Worm (Caenorhabditis elegans) whole organism, L1 larva: ENCODE results near the gene vps-36.

Experiments used
- C04F5.9 ChIP-seq: sonication (generic microtip); optimal IDR thresholded peaks from 2 replicates; lab custom pipeline; 2016; ENCODE audit warnings: missing genetic modification characterization, missing compliant biosample characterization
- F16B12.6 ChIP-seq: fragments of 150-350 bp; optimal IDR thresholded peaks from 2 replicates; lab custom pipeline; 2014; ENCODE audit warnings: missing biosample characterization, missing genetic modification characterization
- ama-1 ChIP-seq: fragments of 150-350 bp; optimal IDR thresholded peaks from 2 replicates; lab custom pipeline; 2014
- blmp-1 ChIP-seq: fragments of 150-350 bp; optimal IDR thresholded peaks from 2 replicates; lab custom pipeline; 2014; ENCODE audit warnings: missing biosample characterization, missing genetic modification characterization
- ceh-63 ChIP-seq: fragments of 200-800 bp; sonication (Bioruptor generic); optimal IDR thresholded peaks from 2 replicates; lab custom pipeline; 2018; ENCODE audit warnings: mild to moderate bottlenecking, missing genetic modification characterization, missing compliant biosample characterization
- ceh-8 ChIP-seq: fragments of 200-800 bp; sonication (Bioruptor generic); optimal IDR thresholded peaks from 2 replicates; lab custom pipeline; 2018; ENCODE audit warnings: mild to moderate bottlenecking, missing genetic modification characterization, moderate library complexity, missing compliant biosample characterization
- ceh-82 ChIP-seq, 3 experiments: fragments of 150-350 bp in 1 of 3; sonication (generic microtip) in 2 of 3; optimal IDR thresholded peaks; 2 replicates each; lab custom pipeline; 2014 to 2017; ENCODE audit warnings: missing biosample characterization in 3 of 3, missing genetic modification characterization in 3 of 3
- dpl-1 ChIP-seq, 3 experiments: fragments of 150-350 bp in 2 of 3; sonication (generic microtip) in 1 of 3; optimal IDR thresholded peaks; 2 replicates each; lab custom pipeline; 2014 to 2017; ENCODE audit warnings: missing biosample characterization in 3 of 3, missing genetic modification characterization in 3 of 3, missing genetic modification reagents in 3 of 3
- dsc-1 ChIP-seq: sonication (generic microtip); optimal IDR thresholded peaks from 2 replicates; lab custom pipeline; 2016; ENCODE audit warnings: mild to moderate bottlenecking, missing genetic modification characterization, missing compliant biosample characterization
- efl-1 ChIP-seq, 4 experiments: fragments of 150-350 bp; optimal IDR thresholded peaks in 3 of 4; peaks in 1 of 4; 1 replicate in 1 of 4; 2 replicates in 3 of 4; lab custom pipeline; 2014; ENCODE audit warnings: missing biosample characterization in 2 of 4, missing genetic modification characterization in 2 of 4, missing genetic modification reagents in 2 of 4
- efl-3 ChIP-seq: fragments of 200-800 bp; sonication (Bioruptor generic); optimal IDR thresholded peaks from 2 replicates; lab custom pipeline; 2018; ENCODE audit warnings: mild to moderate bottlenecking, missing genetic modification characterization, missing compliant biosample characterization
- egl-13 ChIP-seq: sonication (generic microtip); optimal IDR thresholded peaks from 2 replicates; lab custom pipeline; 2016; ENCODE audit warnings: missing genotype, missing genetic modification reagents, missing genetic modification characterization, missing compliant biosample characterization
- elt-2 ChIP-seq: sonication (generic microtip); optimal IDR thresholded peaks from 2 replicates; lab custom pipeline; 2016; ENCODE audit warnings: missing genetic modification characterization, mild to moderate bottlenecking, inconsistent platforms, missing compliant biosample characterization, missing genetic modification reagents
- elt-3 ChIP-seq, 6 experiments: fragments of 150-350 bp in 1 of 6; sonication (generic microtip); optimal IDR thresholded peaks; 2 replicates each; lab custom pipeline; 2017 to 2018; ENCODE audit warnings: missing biosample characterization in 6 of 6, missing genetic modification characterization in 6 of 6, inconsistent platforms in 1 of 6
- fkh-8 ChIP-seq: sonication (generic microtip); optimal IDR thresholded peaks from 2 replicates; lab custom pipeline; 2016; ENCODE audit warnings: mild to moderate bottlenecking, missing genetic modification characterization, missing compliant biosample characterization
- fos-1 ChIP-seq: fragments of 150-350 bp; optimal IDR thresholded peaks from 2 replicates; lab custom pipeline; 2014; ENCODE audit warnings: missing biosample characterization, missing genetic modification characterization
- grh-1 ChIP-seq: fragments of 200-800 bp; sonication (Bioruptor generic); IDR thresholded peaks from 2 replicates; pipeline ENCODE4 v1.3.6; 2022; ENCODE audit warnings: missing genetic modification reagents, missing genetic modification characterization, missing compliant biosample characterization
- hlh-17 ChIP-seq: fragments of 200-800 bp; sonication (Bioruptor generic); optimal IDR thresholded peaks from 2 replicates; lab custom pipeline; 2018; ENCODE audit warnings: missing genetic modification characterization, mild to moderate bottlenecking, missing compliant biosample characterization, moderate library complexity, borderline replicate concordance
- hpl-2 ChIP-seq: fragments of 150-350 bp; optimal IDR thresholded peaks from 2 replicates; lab custom pipeline; 2014; ENCODE audit warnings: missing biosample characterization, missing genetic modification reagents, missing genetic modification characterization
- irx-1 ChIP-seq: sonication (generic microtip); optimal IDR thresholded peaks from 2 replicates; lab custom pipeline; 2016; ENCODE audit warnings: missing genetic modification characterization, missing compliant biosample characterization
- isw-1 ChIP-seq: fragments of 200-800 bp; sonication (Bioruptor generic); IDR thresholded peaks from 2 replicates; pipeline ENCODE4 v1.3.6; 2022; ENCODE audit warnings: missing genetic modification characterization, missing compliant biosample characterization
- lin-35 ChIP-seq, 2 experiments: fragments of 150-350 bp; optimal IDR thresholded peaks; 2 replicates each; lab custom pipeline; 2014; ENCODE audit warnings: missing biosample characterization in 2 of 2, missing genetic modification characterization in 2 of 2, missing genetic modification reagents in 2 of 2
- lin-39 ChIP-seq: fragments of 150-350 bp; optimal IDR thresholded peaks from 2 replicates; lab custom pipeline; 2014; ENCODE audit warnings: missing biosample characterization, missing genetic modification reagents, missing genetic modification characterization
- lsy-2 ChIP-seq, 2 experiments: fragments of 150-350 bp; optimal IDR thresholded peaks; 2 replicates each; lab custom pipeline; 2014; ENCODE audit warnings: missing biosample characterization in 2 of 2, missing genetic modification characterization in 2 of 2
- mab-9 ChIP-seq: fragments of 200-800 bp; sonication (Bioruptor generic); IDR thresholded peaks from 2 replicates; pipeline ENCODE4 v1.3.6; 2022; ENCODE audit warnings: missing genetic modification reagents, missing genetic modification characterization, missing compliant biosample characterization
- mdl-1 ChIP-seq, 2 experiments: fragments of 150-350 bp; optimal IDR thresholded peaks; 2 replicates each; lab custom pipeline; 2014 to 2017; ENCODE audit warnings: missing biosample characterization in 2 of 2, missing genetic modification characterization in 2 of 2, inconsistent platforms in 1 of 2
- nhr-11 ChIP-seq: fragments of 150-350 bp; optimal IDR thresholded peaks from 2 replicates; lab custom pipeline; 2014; ENCODE audit warnings: missing biosample characterization, missing genetic modification characterization
- nhr-12 ChIP-seq: sonication (generic microtip); optimal IDR thresholded peaks from 2 replicates; lab custom pipeline; 2017; ENCODE audit warnings: missing biosample characterization, missing genetic modification characterization
- nhr-20 ChIP-seq: sonication (generic microtip); optimal IDR thresholded peaks from 2 replicates; lab custom pipeline; 2016; ENCODE audit warnings: mild to moderate bottlenecking, missing genetic modification characterization, missing compliant biosample characterization
- nhr-47 ChIP-seq: sonication (generic microtip); optimal IDR thresholded peaks from 2 replicates; lab custom pipeline; 2016; ENCODE audit warnings: mild to moderate bottlenecking, missing genetic modification characterization, moderate library complexity, missing compliant biosample characterization
- nhr-77 ChIP-seq: fragments of 150-350 bp; optimal IDR thresholded peaks from 2 replicates; lab custom pipeline; 2014; ENCODE audit warnings: missing biosample characterization, missing genetic modification characterization
- nhr-84 ChIP-seq: sonication (generic microtip); optimal IDR thresholded peaks from 2 replicates; lab custom pipeline; 2017; ENCODE audit warnings: missing biosample characterization, missing genetic modification characterization
- nhr-85 ChIP-seq: sonication (generic microtip); peaks from one replicate; lab custom pipeline; 2016; ENCODE audit warnings: missing genetic modification characterization, inconsistent platforms, missing compliant biosample characterization
- pqm-1 ChIP-seq: sonication (generic microtip); optimal IDR thresholded peaks from 3 replicates; lab custom pipeline; 2017; ENCODE audit warnings: missing biosample characterization, missing genetic modification characterization
- rnt-1 ChIP-seq: sonication (generic microtip); optimal IDR thresholded peaks from 2 replicates; lab custom pipeline; 2016; ENCODE audit warnings: mild to moderate bottlenecking, missing genetic modification characterization, moderate library complexity, missing compliant biosample characterization
- skn-1 ChIP-seq: fragments of 150-350 bp; optimal IDR thresholded peaks from 2 replicates; lab custom pipeline; 2014; ENCODE audit warnings: missing biosample characterization, missing genetic modification characterization
- snu-23 ChIP-seq: sonication (generic microtip); optimal IDR thresholded peaks from 2 replicates; lab custom pipeline; 2016; ENCODE audit warnings: missing genetic modification characterization, missing compliant biosample characterization
- sup-37 ChIP-seq: fragments of 200-800 bp; sonication (Bioruptor generic); optimal IDR thresholded peaks from 2 replicates; lab custom pipeline; 2018; ENCODE audit warnings: mild to moderate bottlenecking, missing genetic modification characterization, missing compliant biosample characterization
- tbx-2 ChIP-seq: sonication (generic microtip); optimal IDR thresholded peaks from 2 replicates; lab custom pipeline; 2016; ENCODE audit warnings: missing genetic modification characterization, missing compliant biosample characterization

vps-36 gene

ce11 chrV:10958322-10958900 is 2.1 kb downstream of the vps-36 start, which contains the start of gene pigt-1 (continued):
- TF ChIP-seq sup-37 = no peak
- TF ChIP-seq nhr-11 (tag; lab: Kevin White, UChicago) = no peak
- no peak for TF ChIP-seq mab-9 (GFP tag; lab: Robert Waterston, UW)
- no peak for TF ChIP-seq skn-1
- peak; percentile 20 for TF ChIP-seq tbx-2
- no peak for TF ChIP-seq ama-1 (lab: Kevin White, UChicago)
- no peak for TF ChIP-seq egl-13 (tag; lab: Kevin White, UChicago)
- no peak for TF ChIP-seq fkh-8 (tag; lab: Kevin White, UChicago)
- peak in 1 of 2 experiments; percentile 22 for TF ChIP-seq lsy-2 (tag; optimal IDR thresholded peaks at IDR 0.05; lab: Kevin White, UChicago)
- no peak for TF ChIP-seq hlh-17 (GFP tag; lab: Kevin White, UChicago)
- TF ChIP-seq dpl-1 (GFP tag; optimal IDR thresholded peaks at IDR 0.05; lab: Kevin White, UChicago) = no peak
- TF ChIP-seq dsc-1 (tag; lab: Kevin White, UChicago) = no peak
- TF ChIP-seq nhr-47 (tag; lab: Kevin White, UChicago) = peak; percentile 35
- no peak for TF ChIP-seq fos-1 (tag; lab: Kevin White, UChicago)

DNA sequence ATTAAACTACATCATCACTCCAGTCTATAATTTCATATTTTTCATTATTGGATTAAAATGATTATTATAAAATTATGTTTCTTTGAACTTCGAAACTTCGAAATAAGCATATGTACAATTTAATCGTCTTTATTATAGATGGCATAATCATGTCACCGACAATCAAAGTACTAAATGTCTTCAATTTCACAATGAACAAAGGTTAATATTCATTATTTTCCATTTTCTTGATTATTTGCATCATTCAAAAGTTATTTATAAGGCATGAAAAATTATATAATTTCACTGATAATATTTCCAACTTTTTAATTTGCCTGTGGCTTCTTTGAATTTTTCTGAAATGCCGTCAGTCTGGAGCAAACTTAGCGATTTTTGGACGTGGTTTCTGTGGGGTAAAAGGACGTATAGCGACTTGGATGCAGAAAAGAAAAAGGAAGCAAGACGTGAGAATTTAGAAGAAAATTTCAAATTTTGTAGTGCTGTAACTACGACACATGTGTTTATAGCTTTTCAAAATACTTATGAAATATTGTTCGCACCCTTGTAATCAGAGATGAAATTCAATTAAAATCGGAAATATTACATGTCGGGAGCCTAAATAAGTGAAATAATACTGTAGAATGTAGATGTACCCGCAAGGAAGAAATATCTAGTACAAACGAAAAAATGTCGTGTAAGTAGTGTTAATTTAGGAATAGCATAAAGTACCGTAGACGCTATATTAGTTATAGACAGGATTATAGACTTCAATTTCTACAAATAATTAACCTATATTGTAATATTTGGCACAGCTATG is 4.6 kb downstream of the vps-36 start, which contains the start of gene F17C11.13:
Gene F17C11.13, plus strand, starts transcription at position 243 of the 796 bp plus-strand sequence.
- TF ChIP-seq rnt-1 (tag; lab: Kevin White, UChicago) = no peak
- TF ChIP-seq elt-2 (tag; lab: Kevin White, UChicago) = peak; percentile 11
- no peak for TF ChIP-seq efl-1 (optimal IDR thresholded peaks at IDR 0.05; lab: Kevin White, UChicago)
- peak in 1 of 2 experiments; percentile 34 for TF ChIP-seq efl-1 (GFP tag; optimal IDR thresholded peaks at IDR 0.05 in 1 of 2; lab: Kevin White, UChicago)
- TF ChIP-seq, all 84 proteins: peak for 2

DNA sequence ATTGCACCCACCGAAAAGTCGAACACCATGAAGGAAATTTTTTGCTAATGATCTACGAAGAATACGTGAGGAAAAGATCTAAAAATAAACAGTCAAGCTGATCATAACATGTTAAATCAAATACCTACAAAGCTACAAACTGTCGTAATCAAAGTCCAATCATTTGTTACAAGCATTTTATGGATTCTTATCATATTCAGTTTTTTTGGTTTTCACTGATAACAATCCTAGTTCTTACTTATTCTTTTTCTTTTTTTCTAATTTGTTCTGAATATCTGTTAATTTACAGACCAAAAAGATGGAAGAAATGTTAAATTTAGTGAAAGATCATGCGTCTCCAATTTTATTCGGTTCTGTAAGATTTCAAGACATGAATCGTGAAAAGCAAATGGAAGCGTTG is 5.6 kb downstream of the vps-36 start, which contains the start of gene F17C11.6:
Gene F17C11.6, plus strand, starts transcription at position 290 of the 400 bp plus-strand sequence.
- TF ChIP-seq nhr-77 (tag; lab: Kevin White, UChicago) (no peak), ceh-63 (GFP tag; lab: Kevin White, UChicago) (no peak), C04F5.9 (no peak), hlh-17 (GFP tag; lab: Kevin White, UChicago) (no peak), nhr-84 (tag; lab: Kevin White, UChicago) (no peak), snu-23 (GFP tag; lab: Kevin White, UChicago) (no peak)

DNA sequence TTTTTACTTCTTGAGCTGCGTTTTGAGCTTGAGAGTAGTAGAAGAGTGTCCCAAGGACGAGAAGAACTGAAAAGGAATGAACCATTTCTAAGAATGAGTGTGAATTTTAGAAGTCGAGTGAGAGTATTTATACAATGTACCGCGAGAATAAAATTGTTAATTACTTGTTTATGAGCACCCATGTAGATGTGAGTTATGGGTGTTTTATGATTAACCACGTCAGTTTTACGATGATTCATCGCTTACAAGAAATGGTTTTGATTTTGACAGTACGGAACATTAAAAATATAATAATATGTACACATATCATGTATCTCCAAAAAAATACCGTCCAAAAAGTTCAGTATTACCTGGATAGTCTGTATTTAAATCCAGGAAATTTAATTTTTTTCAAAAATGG is 6.1 kb downstream of the vps-36 start, which contains the start of gene clec-221:
Gene clec-221, minus strand, starts transcription at position 101 of the 400 bp plus-strand sequence.
- TF ChIP-seq rnt-1 (tag; lab: Kevin White, UChicago) = no peak

- TF ChIP-seq nhr-84 (tag; lab: Kevin White, UChicago) (no peak), ceh-63 (GFP tag; lab: Kevin White, UChicago) (no peak), rnt-1 (tag; lab: Kevin White, UChicago) (no peak), snu-23 (GFP tag; lab: Kevin White, UChicago) (peak; percentile 38), grh-1 (GFP tag; lab: Robert Waterston, UW) (no peak), nhr-12 (tag; lab: Kevin White, UChicago) (no peak), irx-1 (tag; lab: Kevin White, UChicago) (no peak), lin-35 (GFP tag; optimal IDR thresholded peaks at IDR 0.05; lab: Kevin White, UChicago) (peak in 1 of 2 experiments; percentile 19), dpl-1 (GFP tag; optimal IDR thresholded peaks at IDR 0.05; lab: Kevin White, UChicago) (no peak), elt-3 (tag; optimal IDR thresholded peaks at IDR 0.05; lab: Kevin White, UChicago) (no peak), efl-3 (GFP tag; lab: Kevin White, UChicago) (no peak), lsy-2 (tag; optimal IDR thresholded peaks at IDR 0.05; lab: Kevin White, UChicago) (no peak), ceh-8 (GFP tag; lab: Kevin White, UChicago) (no peak), elt-2 (tag; lab: Kevin White, UChicago) (no peak), F16B12.6 (tag; lab: Kevin White, UChicago) (no peak), nhr-85 (tag; lab: Kevin White, UChicago) (peak; percentile 51), mdl-1 (tag; optimal IDR thresholded peaks at IDR 0.05; lab: Kevin White, UChicago) (no peak), blmp-1 (tag; lab: Kevin White, UChicago) (no peak), C04F5.9 (no peak), hpl-2 (GFP tag; lab: Kevin White, UChicago) (no peak), ceh-82 (tag; optimal IDR thresholded peaks at IDR 0.05; lab: Kevin White, UChicago) (no peak), nhr-11 (tag; lab: Kevin White, UChicago) (no peak), isw-1 (GFP tag; lab: Robert Waterston, UW) (no peak), lin-39 (tag; lab: Kevin White, UChicago) (no peak), pqm-1 (tag; lab: Kevin White, UChicago) (no peak), nhr-20 (tag; lab: Kevin White, UChicago) (peak; percentile 41)
These were observed 6.9 kb downstream of the vps-36 start for ce11 chrV:10953471-10954155.
